Fruit fly (Drosophila melanogaster): ENCODE data around the gene CG42374.

CG42374 gene

DNA sequence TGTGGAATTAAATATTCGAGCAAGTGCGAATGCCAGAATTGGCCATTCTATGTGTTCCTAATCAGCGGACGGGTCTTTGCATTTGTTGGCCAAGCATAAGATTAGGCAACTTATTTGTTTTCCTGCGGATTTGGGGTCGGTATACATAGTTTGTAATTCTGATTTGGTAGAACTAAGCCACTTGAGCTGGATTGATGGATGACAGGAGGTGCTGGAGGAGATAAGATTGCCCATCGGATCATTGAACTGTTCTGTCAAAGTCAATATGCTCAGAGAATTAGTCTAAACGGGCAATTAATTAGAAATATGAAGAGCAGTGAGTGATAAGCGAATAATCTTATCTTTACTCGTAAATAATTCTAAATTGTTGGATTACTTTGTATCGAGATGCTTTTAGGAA is 25.8 kb downstream of the CG42374 start:
- no peak for TF ChIP-seq CG8478 (optimal IDR thresholded peaks at IDR 0.05)
- no peak for TF ChIP-seq CTCF (optimal IDR thresholded peaks at IDR 0.05)

DNA sequence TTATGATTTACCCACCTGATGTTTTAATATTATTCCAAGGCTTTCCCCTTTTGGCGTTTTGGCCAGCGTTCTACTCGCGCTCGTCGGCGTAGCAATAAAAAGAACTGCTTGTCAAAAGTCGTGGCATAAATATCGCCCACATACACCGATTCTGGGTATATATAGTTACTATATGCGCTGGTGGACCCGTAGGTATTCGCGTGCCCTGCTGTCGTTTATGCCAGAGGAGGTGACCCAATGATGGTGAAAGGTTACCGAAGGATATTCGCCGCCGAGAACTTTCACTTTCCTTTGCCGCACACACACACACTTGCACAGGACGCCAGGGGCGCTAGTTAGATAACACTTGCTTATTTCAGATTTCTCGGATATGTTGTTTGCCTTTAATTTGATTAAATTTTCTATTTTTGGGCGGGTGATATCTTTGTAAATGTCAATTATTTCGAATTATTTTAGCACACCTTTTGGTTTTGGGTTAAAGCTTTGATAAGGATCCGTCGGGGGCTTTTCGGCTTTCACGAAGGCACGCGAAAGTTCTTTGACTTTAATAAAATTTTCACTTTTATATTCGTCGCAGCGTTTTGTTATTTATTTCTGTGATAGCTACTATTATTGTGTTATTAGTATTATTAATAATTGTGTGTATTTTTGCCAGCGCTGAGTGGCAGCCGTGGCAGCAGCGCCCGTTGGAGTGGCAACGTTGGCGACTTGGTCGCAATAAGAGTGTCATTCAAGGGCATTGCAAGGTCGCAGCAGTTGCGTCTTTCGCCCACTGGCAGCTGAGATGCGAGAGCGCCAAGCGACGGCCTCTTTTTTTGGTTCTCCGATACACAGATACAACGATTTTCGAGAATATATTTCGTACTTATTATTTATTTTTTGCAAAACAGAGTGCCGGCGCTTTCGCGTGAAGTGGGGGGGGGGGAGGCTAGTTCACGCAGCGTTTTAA is 28.2 kb downstream of the CG42374 start:
- no peak for TF ChIP-seq CG8478 (optimal IDR thresholded peaks at IDR 0.05)

DNA sequence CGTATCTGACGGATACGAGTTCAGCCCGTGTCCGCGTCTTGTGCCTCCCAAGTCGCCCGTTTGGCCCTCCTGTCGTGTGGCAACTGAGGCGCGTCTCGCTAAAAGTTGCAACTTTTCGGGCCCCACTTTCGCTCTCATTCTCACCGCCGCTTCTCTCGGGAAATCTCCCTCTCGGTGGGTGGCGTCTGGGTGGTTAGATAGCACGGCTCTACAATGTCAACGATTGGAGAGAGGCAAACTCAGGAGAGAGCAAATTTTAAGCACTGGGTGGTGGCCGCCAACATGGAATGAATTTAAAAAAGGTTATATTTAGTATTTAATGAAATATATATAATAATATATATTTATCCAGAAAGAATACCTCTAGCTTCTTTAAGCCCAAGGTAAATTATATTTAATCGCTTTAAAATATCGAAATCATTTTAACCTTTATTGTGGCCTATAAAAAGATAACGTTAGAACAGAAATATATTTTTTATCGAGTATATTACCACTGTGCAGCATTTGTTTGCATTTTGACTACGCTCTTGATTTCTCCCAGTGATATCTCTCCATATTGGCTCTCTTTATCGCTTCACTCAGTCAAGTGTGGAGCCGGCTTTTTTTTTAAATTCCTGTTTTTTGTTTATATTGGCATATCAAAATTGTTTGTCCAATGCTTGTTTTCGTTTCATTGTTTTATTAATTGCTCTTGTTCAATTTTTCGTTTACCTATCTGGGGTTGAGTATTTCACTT is 29.0 kb downstream of the CG42374 start, which contains the start of gene Gbs-76A:
Gbs-76A (minus strand) TSS at position 327 of the 736 bp plus-strand sequence.
- TF ChIP-seq CTCF (optimal IDR thresholded peaks at IDR 0.05) (no peak), CG8478 (optimal IDR thresholded peaks at IDR 0.05) (no peak)

DNA sequence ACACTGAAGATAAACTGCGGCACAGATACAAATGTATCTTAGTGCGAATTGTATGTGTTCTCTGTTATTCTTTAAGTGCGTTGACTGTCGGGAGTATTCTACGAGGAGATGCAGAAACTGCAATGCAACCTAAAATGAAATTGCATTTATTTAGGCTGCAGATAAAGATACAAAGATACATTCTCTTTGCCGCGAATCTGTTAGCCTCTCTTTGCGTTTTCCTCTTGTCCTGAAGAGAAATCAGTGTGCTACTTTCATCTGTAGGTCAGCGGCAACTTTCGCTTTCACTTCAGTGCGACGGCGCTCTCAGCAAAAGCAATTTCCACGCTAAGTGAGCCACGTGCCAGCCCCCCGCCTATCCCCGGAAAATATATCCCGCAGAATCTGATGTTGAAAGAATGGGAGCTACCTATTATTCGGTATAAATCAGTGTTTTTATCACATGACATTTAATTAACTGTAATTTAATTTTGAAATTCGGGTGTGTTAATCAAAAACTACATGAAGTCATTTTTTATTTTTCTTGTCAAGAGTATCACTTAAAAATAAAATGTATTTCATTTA is 29.7 kb downstream of the CG42374 start:
- TF ChIP-seq CTCF (optimal IDR thresholded peaks at IDR 0.05) (no peak), CG8478 (optimal IDR thresholded peaks at IDR 0.05) (no peak)

DNA sequence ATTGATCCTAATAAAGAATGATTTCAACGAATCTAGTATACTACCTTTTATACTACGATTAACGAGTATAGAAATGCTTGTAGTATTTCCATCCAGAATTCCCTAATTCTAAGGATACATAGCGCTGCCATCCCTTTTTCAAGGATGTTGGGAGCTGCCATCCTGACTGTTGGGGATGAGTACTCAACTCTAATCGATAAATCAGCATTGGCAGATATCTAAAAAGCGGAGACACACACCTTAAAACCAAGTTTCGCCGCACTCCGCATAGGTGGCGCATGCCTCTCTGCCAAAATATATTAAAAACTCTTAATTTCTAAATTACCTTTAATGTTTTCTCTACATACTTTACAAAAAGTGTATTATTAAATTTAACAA is 30.7 kb downstream of the CG42374 start, which contains the start of gene fal:
fal (plus strand) TSS at position 330 of the 378 bp plus-strand sequence.
- TF ChIP-seq CG8478 (optimal IDR thresholded peaks at IDR 0.05), result no peak
- TF ChIP-seq CTCF (optimal IDR thresholded peaks at IDR 0.05), result peak; percentile 92 to 93

DNA sequence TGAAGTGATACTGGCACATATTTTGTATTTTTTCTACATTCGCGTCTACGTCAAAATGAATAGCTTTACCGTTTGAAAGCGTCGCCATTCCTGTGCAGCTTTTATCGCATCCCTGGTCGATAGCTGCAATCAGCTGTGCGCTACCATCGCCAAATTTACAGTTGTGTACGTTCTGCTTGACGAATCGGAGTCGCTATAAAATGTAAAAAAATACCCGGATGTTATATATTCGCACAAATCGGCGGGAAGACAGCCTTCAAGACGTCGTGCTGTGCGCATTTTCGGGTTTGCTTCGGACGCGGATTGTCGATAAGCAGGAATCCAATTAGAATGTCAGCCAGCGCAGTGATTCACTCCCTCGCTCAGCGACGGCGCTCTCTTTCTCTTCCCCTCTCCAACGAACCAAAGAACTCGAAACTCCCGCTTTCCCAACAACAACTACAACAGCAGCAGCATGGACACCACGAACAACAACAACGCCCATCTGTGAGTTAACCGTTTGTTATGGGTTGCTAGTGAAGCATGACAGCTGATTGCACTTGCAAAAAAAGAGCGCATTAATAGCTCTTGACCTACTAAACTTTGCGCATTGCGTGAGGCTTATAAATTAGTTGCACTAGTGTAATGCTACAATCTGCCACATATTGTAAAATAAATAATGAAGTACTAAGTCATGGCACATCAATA is 31.2 kb downstream of the CG42374 start:
- no peak for TF ChIP-seq CTCF (optimal IDR thresholded peaks at IDR 0.05)
- no peak for TF ChIP-seq CG8478 (optimal IDR thresholded peaks at IDR 0.05)

DNA sequence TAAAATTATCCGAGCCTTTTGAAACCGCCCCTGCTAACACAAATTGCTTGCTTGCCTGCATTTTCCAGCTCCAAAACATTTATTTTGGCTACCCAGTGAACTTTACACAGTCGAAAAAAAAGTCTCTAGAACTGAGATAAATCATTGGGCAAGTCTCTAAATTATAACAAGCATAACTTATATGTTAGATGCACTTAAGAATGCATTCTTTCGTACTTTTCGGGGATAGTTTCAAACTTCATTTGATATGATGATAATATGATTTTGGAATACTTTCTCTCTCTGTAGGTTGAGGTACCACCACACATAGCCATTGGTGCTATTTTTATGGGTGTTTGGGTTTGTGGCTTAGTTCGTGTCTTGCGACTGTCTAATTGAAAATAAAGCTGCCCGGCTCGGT is 51.3 kb downstream of the CG42374 start:
- no peak for TF ChIP-seq CTCF (optimal IDR thresholded peaks at IDR 0.05)
- no peak for TF ChIP-seq CG8478 (optimal IDR thresholded peaks at IDR 0.05)

All from S2 (cell line).